Worm (Caenorhabditis elegans): ENCODE measurements around the gene C04B4.5.

C04B4.5 gene

DNA sequence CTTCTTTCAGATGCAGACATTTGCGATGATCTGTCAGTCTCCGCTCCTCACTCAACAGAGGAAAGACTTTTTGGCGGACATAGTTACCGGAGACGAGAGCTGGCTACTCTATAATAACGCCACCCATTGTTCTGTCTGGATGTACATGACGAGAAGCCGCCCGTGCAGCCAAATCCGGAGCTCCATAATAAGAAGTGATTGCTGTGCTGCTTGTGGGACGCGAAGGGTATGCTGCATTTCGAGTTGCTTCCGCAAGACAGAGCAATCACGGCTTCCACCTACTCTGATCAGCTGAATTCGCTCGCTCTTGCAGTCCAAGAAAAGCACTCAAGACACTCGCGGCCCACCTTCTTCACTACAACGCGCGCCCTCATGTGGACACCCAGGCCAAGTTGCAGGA lies 25.6 kb upstream of the C04B4.5 start:
- TF ChIP-seq chd-7 (tag; optimal IDR thresholded peaks at IDR 0.05), result no peak
- TF ChIP-seq cebp-1 (GFP tag; IDR thresholded peaks at IDR 0.05), result no peak
- TF ChIP-seq cebp-1 (tag; optimal IDR thresholded peaks at IDR 0.05), result no peak
- TF ChIP-seq attf-6 (GFP tag; IDR thresholded peaks at IDR 0.05), result no peak
- TF ChIP-seq nfya-2 (GFP tag; IDR thresholded peaks at IDR 0.05), result no peak
- TF ChIP-seq F52B5.7 (tag; optimal IDR thresholded peaks at IDR 0.05), result no peak
- no peak for TF ChIP-seq ztf-18 (tag; optimal IDR thresholded peaks at IDR 0.05)
- TF ChIP-seq K11D2.4 (GFP tag; IDR thresholded peaks at IDR 0.05), result peak; percentile 52; the same call in 1 of the 2 replicates
- TF ChIP-seq aptf-3 (GFP tag; IDR thresholded peaks at IDR 0.05), result no peak
- TF ChIP-seq K12H6.12 (tag; optimal IDR thresholded peaks at IDR 0.05), result no peak
- TF ChIP-seq xnd-1 (tag; optimal IDR thresholded peaks at IDR 0.05), result no peak
- no peak for TF ChIP-seq zim-3 (tag; optimal IDR thresholded peaks at IDR 0.05)
- no peak for TF ChIP-seq efl-1 (GFP tag; optimal IDR thresholded peaks at IDR 0.05)
- no peak for TF ChIP-seq B0336.3 (GFP tag; IDR thresholded peaks at IDR 0.05)
- TF ChIP-seq Y95B8A.8 (GFP tag; IDR thresholded peaks at IDR 0.05), result no peak
- no peak for TF ChIP-seq ztf-22 (GFP tag; optimal IDR thresholded peaks at IDR 0.05)
- TF ChIP-seq egrh-3 (GFP tag; IDR thresholded peaks at IDR 0.05), result no peak
- peak; percentile 57; the same call in 1 of the 2 replicates for TF ChIP-seq lir-1 (GFP tag; conservative IDR thresholded peaks at IDR 0.05)
- TF ChIP-seq die-1 (tag; optimal IDR thresholded peaks at IDR 0.05), result no peak
- TF ChIP-seq fkh-3 (tag; optimal IDR thresholded peaks at IDR 0.05), result no peak
- no peak for TF ChIP-seq nfya-1 (tag; optimal IDR thresholded peaks at IDR 0.05; ENCODE audit: borderline replicate concordance, insufficient read depth)
- no peak for TF ChIP-seq Y67H2A.10 (GFP tag; conservative IDR thresholded peaks at IDR 0.05)
- no peak for TF ChIP-seq snpc-1.1 (tag; optimal IDR thresholded peaks at IDR 0.05; ENCODE audit: insufficient read depth)
- no peak for TF ChIP-seq sptf-2 (GFP tag; optimal IDR thresholded peaks at IDR 0.05)
- TF ChIP-seq bed-2 (GFP tag; IDR thresholded peaks at IDR 0.05), result peak; percentile 59; the same call in 1 of the 2 replicates
- no peak for TF ChIP-seq ama-1 (optimal IDR thresholded peaks at IDR 0.05)
- TF ChIP-seq ama-1 (GFP tag; optimal IDR thresholded peaks at IDR 0.05), result no peak
- TF ChIP-seq snpc-3.4 (tag; optimal IDR thresholded peaks at IDR 0.05), result no peak

DNA sequence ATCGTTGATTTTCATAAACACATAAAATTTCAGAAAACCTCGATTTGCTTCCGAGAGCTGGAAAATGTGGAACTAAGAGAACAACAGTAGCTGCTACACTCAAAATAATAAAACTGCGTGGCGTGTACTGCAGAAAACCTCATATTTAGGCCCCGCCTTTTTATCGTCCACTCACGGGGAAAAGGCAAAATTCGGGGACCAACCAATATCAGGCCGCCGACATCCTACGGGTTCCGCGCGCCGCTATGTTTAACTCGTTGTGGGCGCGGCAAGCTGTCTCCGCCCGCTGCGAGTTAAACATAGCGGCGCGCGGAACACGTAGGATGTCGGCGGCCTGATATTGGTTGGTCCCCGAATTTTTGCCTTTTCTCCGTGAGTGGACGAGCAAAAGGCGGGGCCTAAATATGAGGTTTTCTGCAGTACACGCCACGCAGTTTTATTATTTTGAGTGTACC lies 19.9 kb upstream of the C04B4.5 start, which contains the start of gene F17A2.16:
Gene F17A2.16, plus strand, starts transcription at position 405 of the 455 bp plus-strand sequence.
- TF ChIP-seq attf-6 (GFP tag; IDR thresholded peaks at IDR 0.05), result peak; percentile 86

- TF ChIP-seq C17E4.6 (GFP tag; IDR thresholded peaks at IDR 0.05) (no peak), T07F8.4 (tag; optimal IDR thresholded peaks at IDR 0.05) (no peak), attf-6 (GFP tag; IDR thresholded peaks at IDR 0.05) (no peak)
Observed at ce11 chrX:12306565-12306964, 18.4 kb upstream of the C04B4.5 start, which contains the start of gene phf-32. TSS of gene phf-32 (plus strand) at chrX:12306865.

DNA sequence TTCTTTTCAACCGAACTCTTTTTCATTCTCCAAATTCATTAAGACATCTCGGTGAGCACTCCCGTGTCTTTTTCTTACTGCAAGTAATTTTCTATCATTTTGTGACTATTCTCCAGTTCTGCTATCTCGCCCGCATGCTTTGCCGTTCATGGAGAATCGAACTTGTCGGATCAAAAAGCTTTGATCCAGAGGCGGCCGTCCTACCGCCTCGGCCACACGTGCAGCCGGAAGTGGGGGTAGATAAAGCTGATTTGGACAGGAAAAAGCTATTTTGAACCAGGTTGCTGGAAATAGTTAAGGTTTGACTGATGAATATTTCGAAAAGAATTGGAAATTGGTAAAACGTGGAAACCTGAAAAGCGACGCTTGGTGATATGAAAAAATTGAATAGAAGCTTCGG lies 16.1 kb upstream of the C04B4.5 start:
- TF ChIP-seq B0336.3 (GFP tag; IDR thresholded peaks at IDR 0.05), result no peak
- TF ChIP-seq Y56A3A.18 (GFP tag; IDR thresholded peaks at IDR 0.05), result no peak
- TF ChIP-seq tbp1 (GFP tag; optimal IDR thresholded peaks at IDR 0.05), result peak; percentile 76
- TF ChIP-seq nhr-27 (tag; optimal IDR thresholded peaks at IDR 0.05), result no peak
- peak; percentile 24 for TF ChIP-seq B0261.1 (tag; optimal IDR thresholded peaks at IDR 0.05)
- TF ChIP-seq unc-130 (GFP tag; optimal IDR thresholded peaks at IDR 0.05), result no peak
- 0 out of 2 replicates have a peak, but pooled peaks have one; percentile 64 for TF ChIP-seq K11D2.4 (GFP tag; IDR thresholded peaks at IDR 0.05)
- peak; percentile 34 for TF ChIP-seq rpc-1 (optimal IDR thresholded peaks at IDR 0.05)
- TF ChIP-seq rpc-1 (tag; optimal IDR thresholded peaks at IDR 0.05), result peak; percentile 68
- TF ChIP-seq lag-1 (GFP tag; IDR thresholded peaks at IDR 0.05), result peak; percentile 72; the same call in 1 of the 2 replicates
- no peak for TF ChIP-seq ceh-58 (GFP tag; IDR thresholded peaks at IDR 0.05)
- TF ChIP-seq K12H6.12 (tag; optimal IDR thresholded peaks at IDR 0.05), result no peak
- no peak for TF ChIP-seq somi-1 (GFP tag; optimal IDR thresholded peaks at IDR 0.05)
